Worm (Caenorhabditis elegans) whole organism, L1 larva: ENCODE data around the gene folt-3.

Experiments
- C04F5.9 ChIP-seq: sonication (generic microtip); optimal IDR thresholded peaks from 2 replicates; lab custom pipeline; 2016; ENCODE audit warnings: missing genetic modification characterization, missing compliant biosample characterization
- Y116A8C.19 ChIP-seq: sonication (generic microtip); optimal IDR thresholded peaks from 2 replicates; lab custom pipeline; 2016; ENCODE audit warnings: missing compliant biosample characterization, missing genetic modification characterization, borderline replicate concordance
- alr-1 ChIP-seq: fragments of 200-800 bp; sonication (Bioruptor generic); optimal IDR thresholded peaks from 2 replicates; lab custom pipeline; 2018; ENCODE audit warnings: borderline replicate concordance, mild to moderate bottlenecking, missing genetic modification characterization, missing compliant biosample characterization
- ceh-82 ChIP-seq, 3 experiments: fragments of 150-350 bp in 1 of 3; sonication (generic microtip) in 2 of 3; optimal IDR thresholded peaks; 2 replicates each; lab custom pipeline; 2014 to 2017; ENCODE audit warnings: missing biosample characterization in 3 of 3, missing genetic modification characterization in 3 of 3
- dsc-1 ChIP-seq: sonication (generic microtip); optimal IDR thresholded peaks from 2 replicates; lab custom pipeline; 2016; ENCODE audit warnings: mild to moderate bottlenecking, missing genetic modification characterization, missing compliant biosample characterization
- egl-13 ChIP-seq: sonication (generic microtip); optimal IDR thresholded peaks from 2 replicates; lab custom pipeline; 2016; ENCODE audit warnings: missing genotype, missing genetic modification reagents, missing genetic modification characterization, missing compliant biosample characterization
- elt-2 ChIP-seq: sonication (generic microtip); optimal IDR thresholded peaks from 2 replicates; lab custom pipeline; 2016; ENCODE audit warnings: missing genetic modification characterization, mild to moderate bottlenecking, inconsistent platforms, missing compliant biosample characterization, missing genetic modification reagents
- fkh-4 ChIP-seq: sonication (generic microtip); optimal IDR thresholded peaks from 2 replicates; lab custom pipeline; 2016; ENCODE audit warnings: missing compliant biosample characterization, missing genetic modification characterization, borderline replicate concordance
- fkh-8 ChIP-seq: sonication (generic microtip); optimal IDR thresholded peaks from 2 replicates; lab custom pipeline; 2016; ENCODE audit warnings: mild to moderate bottlenecking, missing genetic modification characterization, missing compliant biosample characterization
- grh-1 ChIP-seq: fragments of 200-800 bp; sonication (Bioruptor generic); IDR thresholded peaks from 2 replicates; pipeline ENCODE4 v1.3.6; 2022; ENCODE audit warnings: missing genetic modification reagents, missing genetic modification characterization, missing compliant biosample characterization
- hpl-2 ChIP-seq: fragments of 150-350 bp; optimal IDR thresholded peaks from 2 replicates; lab custom pipeline; 2014; ENCODE audit warnings: missing biosample characterization, missing genetic modification reagents, missing genetic modification characterization
- irx-1 ChIP-seq: sonication (generic microtip); optimal IDR thresholded peaks from 2 replicates; lab custom pipeline; 2016; ENCODE audit warnings: missing genetic modification characterization, missing compliant biosample characterization
- isw-1 ChIP-seq: fragments of 200-800 bp; sonication (Bioruptor generic); IDR thresholded peaks from 2 replicates; pipeline ENCODE4 v1.3.6; 2022; ENCODE audit warnings: missing genetic modification characterization, missing compliant biosample characterization
- lin-13 ChIP-seq: fragments of 150-350 bp; optimal IDR thresholded peaks from 2 replicates; lab custom pipeline; 2014; ENCODE audit warnings: missing biosample characterization, missing genetic modification reagents, missing genetic modification characterization
- lin-14 ChIP-seq: fragments of 200-800 bp; sonication (Bioruptor generic); optimal IDR thresholded peaks from 2 replicates; lab custom pipeline; 2018; ENCODE audit warnings: mild to moderate bottlenecking, missing genetic modification characterization, moderate library complexity, missing compliant biosample characterization
- lin-15B ChIP-seq: fragments of 150-350 bp; sonication (generic microtip); optimal IDR thresholded peaks from 3 replicates; lab custom pipeline; 2014; ENCODE audit warnings: missing biosample characterization, missing genetic modification characterization
- mdl-1 ChIP-seq, 2 experiments: fragments of 150-350 bp; optimal IDR thresholded peaks; 2 replicates each; lab custom pipeline; 2014 to 2017; ENCODE audit warnings: missing biosample characterization in 2 of 2, missing genetic modification characterization in 2 of 2, inconsistent platforms in 1 of 2
- mep-1 ChIP-seq: fragments of 150-350 bp; optimal IDR thresholded peaks from 2 replicates; lab custom pipeline; 2014; ENCODE audit warnings: missing biosample characterization, missing genetic modification characterization
- nhr-19 ChIP-seq: fragments of 200-800 bp; sonication (Bioruptor generic); conservative IDR thresholded peaks from 2 replicates; pipeline ENCODE4 v1.3.6; 2022; ENCODE audit warnings: missing genetic modification characterization, missing compliant biosample characterization
- nhr-20 ChIP-seq: sonication (generic microtip); optimal IDR thresholded peaks from 2 replicates; lab custom pipeline; 2016; ENCODE audit warnings: mild to moderate bottlenecking, missing genetic modification characterization, missing compliant biosample characterization
- nhr-71 ChIP-seq: sonication (generic microtip); optimal IDR thresholded peaks from 2 replicates; lab custom pipeline; 2016; ENCODE audit warnings: mild to moderate bottlenecking, missing genetic modification characterization, moderate library complexity, missing compliant biosample characterization
- nhr-77 ChIP-seq: fragments of 150-350 bp; optimal IDR thresholded peaks from 2 replicates; lab custom pipeline; 2014; ENCODE audit warnings: missing biosample characterization, missing genetic modification characterization
- nhr-84 ChIP-seq: sonication (generic microtip); optimal IDR thresholded peaks from 2 replicates; lab custom pipeline; 2017; ENCODE audit warnings: missing biosample characterization, missing genetic modification characterization
- pag-3 ChIP-seq: sonication (generic microtip); optimal IDR thresholded peaks from 2 replicates; lab custom pipeline; 2017; ENCODE audit warnings: missing genetic modification characterization, mild to moderate bottlenecking, missing compliant biosample characterization, antibody characterized with exemption, borderline replicate concordance; ENCODE audit not compliant: insufficient read depth
- pax-3 ChIP-seq: fragments of 200-800 bp; sonication (Bioruptor generic); optimal IDR thresholded peaks from 2 replicates; lab custom pipeline; 2018; ENCODE audit warnings: mild to moderate bottlenecking, missing genetic modification characterization, moderate library complexity, missing compliant biosample characterization
- snu-23 ChIP-seq: sonication (generic microtip); optimal IDR thresholded peaks from 2 replicates; lab custom pipeline; 2016; ENCODE audit warnings: missing genetic modification characterization, missing compliant biosample characterization
- sox-4 ChIP-seq: sonication (generic microtip); optimal IDR thresholded peaks from 2 replicates; lab custom pipeline; 2016; ENCODE audit warnings: missing genetic modification characterization, missing compliant biosample characterization
- sptf-1 ChIP-seq: fragments of 150-350 bp; optimal IDR thresholded peaks from 2 replicates; lab custom pipeline; 2014; ENCODE audit warnings: missing biosample characterization, missing genetic modification characterization
- swsn-7 ChIP-seq: sonication (generic microtip); optimal IDR thresholded peaks from 2 replicates; lab custom pipeline; 2016; ENCODE audit warnings: missing genetic modification characterization, missing compliant biosample characterization
- tbx-2 ChIP-seq: sonication (generic microtip); optimal IDR thresholded peaks from 2 replicates; lab custom pipeline; 2016; ENCODE audit warnings: missing genetic modification characterization, missing compliant biosample characterization
- unc-62 ChIP-seq: fragments of 150-350 bp; optimal IDR thresholded peaks from 2 replicates; lab custom pipeline; 2014; ENCODE audit warnings: missing biosample characterization, missing genetic modification reagents, missing genetic modification characterization
- unc-86 ChIP-seq: sonication (generic microtip); optimal IDR thresholded peaks from 2 replicates; lab custom pipeline; 2016; ENCODE audit warnings: missing genetic modification characterization, missing compliant biosample characterization
- zag-1 ChIP-seq: fragments of 150-350 bp; optimal IDR thresholded peaks from 2 replicates; lab custom pipeline; 2014; ENCODE audit warnings: missing biosample characterization, missing genetic modification characterization
- ztf-11 ChIP-seq, 2 experiments: sonication (generic microtip); optimal IDR thresholded peaks; 2 replicates each; lab custom pipeline; 2016 to 2017; ENCODE audit warnings: missing genetic modification characterization in 2 of 2, missing biosample characterization in 1 of 2, missing compliant biosample characterization in 1 of 2
- ztf-4 ChIP-seq: fragments of 150-350 bp; optimal IDR thresholded peaks from 2 replicates; lab custom pipeline; 2014; ENCODE audit warnings: missing biosample characterization, missing genetic modification characterization

The folt-3 gene

ce11 chrV:7575563-7575962, 34.0 kb downstream of the folt-3 start, which contains the start of the genes snu-66 and ints-9 (continued):
- TF ChIP-seq snu-23 (GFP tag; lab: Kevin White, UChicago): peak; percentile 84
- TF ChIP-seq hpl-2: no peak
- no peak for TF ChIP-seq nhr-84 (tag; lab: Kevin White, UChicago)
- TF ChIP-seq lin-13 (GFP tag; lab: Kevin White, UChicago): peak; percentile 57
- TF ChIP-seq ztf-4 (tag; lab: Kevin White, UChicago): no peak
- TF ChIP-seq nhr-20 (tag; lab: Kevin White, UChicago): peak; percentile 77
- TF ChIP-seq pax-3 (tag; lab: Kevin White, UChicago): no peak

- TF ChIP-seq mdl-1 (tag; optimal IDR thresholded peaks at IDR 0.05; lab: Kevin White, UChicago) (no peak), egl-13 (tag; lab: Kevin White, UChicago) (no peak), nhr-77 (tag; lab: Kevin White, UChicago) (no peak), fkh-4 (tag; lab: Kevin White, UChicago) (no peak), unc-62 (GFP tag; lab: Kevin White, UChicago) (no peak), isw-1 (GFP tag; lab: Robert Waterston, UW) (no peak), tbx-2 (tag; lab: Kevin White, UChicago) (no peak), sox-4 (no peak), C04F5.9 (tag; lab: Kevin White, UChicago) (no peak), irx-1 (no peak), sptf-1 (tag; lab: Kevin White, UChicago) (no peak), ceh-82 (tag; optimal IDR thresholded peaks at IDR 0.05; lab: Kevin White, UChicago) (no peak), swsn-7 (no peak), grh-1 (GFP tag; lab: Robert Waterston, UW) (no peak), elt-2 (tag; lab: Kevin White, UChicago) (no peak), ztf-11 (tag; optimal IDR thresholded peaks at IDR 0.05; lab: Kevin White, UChicago) (no peak), zag-1 (tag; lab: Kevin White, UChicago) (no peak)
Measured at ce11 chrV:7570955-7571354, 38.6 kb downstream of the folt-3 start, which contains the start of gene F19F10.14. TSS of gene F19F10.14 (minus strand) at chrV:7571055.

- TF ChIP-seq grh-1 (GFP tag; lab: Robert Waterston, UW) (no peak), tbx-2 (tag; lab: Kevin White, UChicago) (no peak), unc-86 (tag; lab: Kevin White, UChicago) (no peak), lin-14 (GFP tag; lab: Kevin White, UChicago) (no peak), Y116A8C.19 (tag; lab: Kevin White, UChicago) (no peak)
Measured at ce11 chrV:7570290-7570689, 39.3 kb downstream of the folt-3 start, which contains the start of gene clec-212. TSS of gene clec-212 (minus strand) at chrV:7570390.

- no peak for TF ChIP-seq pag-3 (tag; lab: Kevin White, UChicago)
- no peak for TF ChIP-seq unc-62 (GFP tag; lab: Kevin White, UChicago)
- no peak for TF ChIP-seq nhr-71 (tag; lab: Kevin White, UChicago)
- TF ChIP-seq alr-1: no peak
- no peak for TF ChIP-seq pax-3 (tag; lab: Kevin White, UChicago)
- TF ChIP-seq elt-2 (tag; lab: Kevin White, UChicago): no peak
- no peak for TF ChIP-seq nhr-19
- TF ChIP-seq dsc-1 (tag; lab: Kevin White, UChicago): no peak
- no peak for TF ChIP-seq ztf-4 (tag; lab: Kevin White, UChicago)
- TF ChIP-seq ztf-11 (tag; optimal IDR thresholded peaks at IDR 0.05; lab: Kevin White, UChicago): no peak
- no peak for TF ChIP-seq fkh-8
- no peak for TF ChIP-seq mep-1 (tag; lab: Kevin White, UChicago)
- no peak for TF ChIP-seq lin-15B (tag; lab: Kevin White, UChicago)
Measured at ce11 chrV:7562947-7563346, 46.6 kb downstream of the folt-3 start, which contains the start of gene F19F10.1. TSS of gene F19F10.1 (plus strand) at chrV:7563247.
